Fruit fly (Drosophila melanogaster) Kc167 (cell line): ENCODE measurements around the gene FucTB.

Source experiments
- Myc ChIP-seq: fragments of >200 bp; optimal IDR thresholded peaks from 2 replicates; lab custom pipeline; 2017; ENCODE audit warnings: missing external identifiers
- Sin3A ChIP-seq: fragments of >200 bp; optimal IDR thresholded peaks from 2 replicates; lab custom pipeline; 2018; ENCODE audit warnings: missing external identifiers
- h ChIP-seq: fragments of >200 bp; optimal IDR thresholded peaks from 3 replicates; lab custom pipeline; 2018; ENCODE audit warnings: missing external identifiers
- insv ChIP-seq: fragments of >200 bp; optimal IDR thresholded peaks from 3 replicates; lab custom pipeline; 2018; ENCODE audit warnings: missing external identifiers
- psq ChIP-seq: fragments of >200 bp; optimal IDR thresholded peaks from 2 replicates; lab custom pipeline; 2017; ENCODE audit warnings: missing external identifiers
- ttk ChIP-seq: sonication (Bioruptor generic); optimal IDR thresholded peaks from 2 replicates; lab custom pipeline; 2017; ENCODE audit warnings: missing external identifiers

FucTB gene

DNA sequence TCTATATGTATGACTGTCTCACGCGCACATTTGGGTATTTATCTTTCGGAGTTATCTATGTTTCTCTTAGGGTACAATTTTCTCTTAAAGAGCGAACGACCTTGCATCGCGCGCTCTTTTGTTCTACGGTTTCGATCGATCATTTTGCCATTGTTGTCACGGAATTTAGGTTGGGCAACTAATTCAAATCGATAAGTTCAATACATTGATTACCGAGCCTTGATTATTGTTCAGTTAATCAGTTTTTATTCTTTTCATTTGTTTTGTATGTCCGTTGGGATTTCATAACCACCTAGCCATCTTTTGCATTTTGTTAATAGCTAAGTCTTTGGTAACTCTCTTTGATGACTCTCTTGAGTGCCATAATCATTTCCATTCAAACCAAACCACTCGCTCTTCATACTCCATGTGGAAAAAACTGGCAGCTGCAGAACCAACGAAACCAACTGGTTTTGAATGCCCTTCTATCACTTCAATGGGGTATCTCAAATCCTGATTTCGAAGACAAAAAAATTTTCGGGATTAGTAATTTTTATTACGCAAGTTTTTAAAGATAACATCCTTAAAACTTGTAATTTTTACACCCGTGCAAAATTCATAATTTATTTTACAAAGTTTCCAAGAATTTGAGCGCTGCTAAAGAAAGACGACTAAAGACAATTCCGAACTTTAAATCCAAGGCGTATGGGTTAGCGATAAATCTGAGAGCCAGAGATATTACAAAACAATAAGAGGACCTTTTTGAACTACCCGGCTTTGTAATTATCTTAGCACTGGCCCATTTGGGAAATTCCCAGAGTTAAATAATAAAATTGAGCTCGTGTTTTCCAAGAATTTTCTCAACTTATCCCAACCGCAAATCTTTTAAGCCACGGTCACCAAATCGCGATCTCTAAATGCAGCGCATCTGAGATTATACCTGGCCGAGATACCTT lies 17.7 kb upstream of the FucTB start:
- no peak for TF ChIP-seq ttk
- TF ChIP-seq insv (lab: Kevin White, UChicago): no peak
- no peak for TF ChIP-seq Sin3A (lab: Kevin White, UChicago)
- no peak for TF ChIP-seq Myc (lab: Kevin White, UChicago)
- TF ChIP-seq psq (lab: Kevin White, UChicago): no peak
- TF ChIP-seq h: no peak

DNA sequence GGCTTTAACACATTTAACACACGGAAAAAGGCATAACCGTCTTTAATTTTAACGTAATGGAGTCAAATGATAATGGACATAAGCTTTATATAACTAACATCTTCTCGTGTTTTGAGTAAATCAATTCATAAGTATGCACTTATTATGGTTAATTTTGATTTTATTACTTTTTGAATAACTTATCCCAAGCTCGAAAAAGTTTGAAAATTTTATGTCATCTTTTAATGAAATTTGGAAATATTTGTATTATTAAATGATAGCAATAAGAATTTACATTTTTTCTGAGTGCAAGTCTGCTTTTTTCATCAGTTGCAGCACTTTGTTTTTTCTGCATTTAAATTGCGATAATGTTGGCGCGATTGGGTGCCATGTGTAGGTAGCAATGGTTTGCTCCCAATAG lies 17.0 kb upstream of the FucTB start:
- TF ChIP-seq psq (lab: Kevin White, UChicago) (no peak), h (no peak), insv (lab: Kevin White, UChicago) (no peak), Sin3A (lab: Kevin White, UChicago) (no peak)

DNA sequence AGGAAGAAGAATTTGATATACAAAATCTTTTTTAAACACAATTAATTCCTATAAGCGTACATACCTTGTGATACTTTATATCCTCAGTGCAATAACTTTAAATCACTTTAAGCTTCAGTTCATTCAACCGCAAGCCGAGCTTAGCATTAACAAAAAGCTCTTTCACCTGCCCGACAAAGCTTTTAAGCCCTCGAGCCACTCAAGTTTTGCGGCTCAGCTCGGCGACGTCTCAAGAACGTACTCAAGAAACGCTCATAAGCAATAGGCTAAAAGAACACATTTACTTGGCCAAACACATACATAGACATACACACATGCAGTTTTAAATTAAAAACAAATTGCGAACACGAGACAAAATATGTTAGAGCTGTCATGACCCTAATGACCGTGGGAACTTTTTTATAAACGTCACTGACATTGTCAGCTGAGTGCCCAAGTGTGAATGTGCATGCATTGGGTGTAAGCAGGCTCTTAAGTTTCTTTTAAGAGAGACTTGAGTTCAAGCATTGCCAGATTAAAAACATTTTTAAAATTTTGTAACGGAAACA lies 15.6 kb upstream of the FucTB start:
- TF ChIP-seq Myc (lab: Kevin White, UChicago) (no peak), insv (lab: Kevin White, UChicago) (no peak), h (no peak), psq (lab: Kevin White, UChicago) (no peak), Sin3A (lab: Kevin White, UChicago) (no peak), ttk (no peak)

- TF ChIP-seq Sin3A (lab: Kevin White, UChicago) (no peak), insv (lab: Kevin White, UChicago) (no peak)
These were observed 14.9 kb upstream of the FucTB start for dm6 chr2L:9445753-9446152.

DNA sequence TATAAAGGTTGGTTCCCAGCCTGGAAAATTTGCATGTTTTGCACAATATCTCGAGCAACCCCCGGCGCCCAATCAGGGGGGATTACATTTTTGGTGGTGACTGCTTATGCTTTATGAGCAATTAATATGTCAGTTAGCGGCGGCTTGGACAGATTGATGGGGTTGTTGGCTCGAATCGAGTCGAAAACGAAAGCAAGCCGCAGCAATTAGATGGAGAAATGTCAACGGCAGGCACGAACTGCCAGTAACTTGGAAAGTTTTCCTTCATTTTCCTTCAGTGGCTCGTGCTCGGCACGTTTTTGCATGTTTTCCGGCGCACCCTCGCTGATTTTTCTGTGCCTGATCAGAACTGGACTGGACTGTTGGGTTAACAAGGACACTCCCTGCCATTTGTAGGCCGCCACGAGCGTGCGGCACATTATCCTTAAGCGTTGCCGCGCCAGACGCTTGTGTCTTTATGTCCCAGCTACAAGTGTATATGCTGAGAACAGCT lies 12.0 kb upstream of the FucTB start:
- TF ChIP-seq psq (lab: Kevin White, UChicago) (no peak), Myc (lab: Kevin White, UChicago) (no peak), ttk (no peak), h (no peak), insv (lab: Kevin White, UChicago) (no peak), Sin3A (lab: Kevin White, UChicago) (no peak)

dm6 chr2L:9440640-9441039 lies 9.8 kb upstream of the FucTB start, which contains the start of gene CG33723:
TSS of gene CG33723 (minus strand) at chr2L:9440740.
- no peak for TF ChIP-seq Myc (lab: Kevin White, UChicago)
- no peak for TF ChIP-seq ttk
- TF ChIP-seq h: no peak
- no peak for TF ChIP-seq Sin3A (lab: Kevin White, UChicago)
- TF ChIP-seq insv (lab: Kevin White, UChicago): no peak

dm6 chr2L:9438227-9438626 lies 7.4 kb upstream of the FucTB start:
- TF ChIP-seq insv (lab: Kevin White, UChicago) (no peak), Sin3A (lab: Kevin White, UChicago) (no peak), h (no peak), psq (lab: Kevin White, UChicago) (no peak), ttk (no peak), Myc (lab: Kevin White, UChicago) (no peak)

- TF ChIP-seq Myc (lab: Kevin White, UChicago) (no peak), h (no peak), Sin3A (lab: Kevin White, UChicago) (no peak), psq (lab: Kevin White, UChicago) (no peak), ttk (no peak), insv (lab: Kevin White, UChicago) (no peak)
These were observed 6.4 kb upstream of the FucTB start, which contains the start of gene numb for dm6 chr2L:9437216-9437715. TSS of gene numb (plus strand) at chr2L:9437469.

DNA sequence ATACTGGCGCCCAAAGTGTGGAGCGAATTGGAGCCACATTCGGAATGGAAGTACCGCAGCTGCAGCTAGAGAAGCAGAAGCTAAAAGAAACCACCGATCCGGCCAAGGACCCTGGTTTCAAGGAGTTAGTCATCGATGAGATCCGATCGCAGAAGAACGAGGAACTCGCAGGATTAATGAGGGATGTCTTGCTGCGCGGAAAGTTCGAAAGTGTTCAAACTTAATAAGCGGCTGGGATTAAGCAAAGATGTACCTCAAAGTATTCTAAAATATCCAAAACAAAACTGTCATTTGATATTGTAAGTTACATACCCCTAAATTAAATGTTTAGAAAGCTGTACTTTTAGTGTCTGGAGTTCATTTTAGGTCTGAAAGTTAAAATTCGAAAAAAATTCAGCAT lies 5.7 kb upstream of the FucTB start, which contains the start of gene RpS28-like:
TSS of gene RpS28-like (plus strand) at position 301 of the 400 bp plus-strand sequence.
- TF ChIP-seq Sin3A (lab: Kevin White, UChicago) (no peak), insv (lab: Kevin White, UChicago) (no peak), Myc (lab: Kevin White, UChicago) (no peak), psq (lab: Kevin White, UChicago) (no peak), h (no peak), ttk (no peak)

- TF ChIP-seq Myc (lab: Kevin White, UChicago): no peak
- TF ChIP-seq h: no peak
- no peak for TF ChIP-seq ttk
- TF ChIP-seq insv (lab: Kevin White, UChicago): no peak
- no peak for TF ChIP-seq Sin3A (lab: Kevin White, UChicago)
- no peak for TF ChIP-seq psq (lab: Kevin White, UChicago)
These were observed 4.2 kb upstream of the FucTB start, which contains the start of gene CG3769 for dm6 chr2L:9435099-9435498. TSS of gene CG3769 (plus strand) at chr2L:9435399.

DNA sequence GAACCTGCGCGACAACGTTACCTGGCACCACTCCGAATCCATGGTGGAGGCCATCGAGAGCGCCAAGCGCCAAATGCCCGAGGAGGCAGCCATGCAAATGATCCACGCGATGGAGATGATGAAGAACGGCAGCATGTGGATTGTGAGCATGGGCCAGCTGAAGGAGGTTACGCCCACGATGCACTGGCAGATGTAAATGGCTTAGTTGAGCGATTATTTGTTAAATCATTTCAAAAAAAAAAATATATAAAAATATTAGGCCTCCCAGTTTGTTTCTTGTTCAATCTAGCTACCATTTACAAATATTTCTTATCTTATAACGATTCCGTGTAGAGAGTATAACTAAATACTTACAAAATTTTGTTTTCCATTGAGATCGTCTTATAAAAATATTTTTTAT lies 3.3 kb downstream of the FucTB start, which contains the start of gene CG42847:
TSS of gene CG42847 (plus strand) at position 301 of the 400 bp plus-strand sequence.
- TF ChIP-seq h: no peak
- TF ChIP-seq ttk: no peak
- TF ChIP-seq Myc (lab: Kevin White, UChicago): no peak
- no peak for TF ChIP-seq psq (lab: Kevin White, UChicago)
- no peak for TF ChIP-seq Sin3A (lab: Kevin White, UChicago)
- TF ChIP-seq insv (lab: Kevin White, UChicago): no peak

DNA sequence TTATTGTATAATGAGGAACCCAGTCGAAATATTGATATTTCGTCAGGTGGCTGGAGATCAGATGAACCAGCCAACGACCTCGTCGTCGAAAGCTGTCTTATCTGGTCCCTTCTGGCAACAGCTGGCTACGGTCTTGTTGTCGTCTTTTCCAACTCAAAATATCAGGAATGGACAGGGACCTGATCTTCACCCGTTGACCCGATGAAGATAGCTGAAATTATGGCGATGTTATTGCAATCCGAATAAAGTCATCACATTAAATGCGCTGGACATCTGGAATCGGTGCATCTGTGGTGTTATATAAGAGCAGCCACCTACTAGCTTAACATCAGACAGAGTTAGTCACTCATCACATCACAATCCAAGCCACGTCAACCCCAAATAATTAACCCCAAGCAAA lies 4.3 kb downstream of the FucTB start, which contains the start of gene Fbp2:
TSS of gene Fbp2 (plus strand) at position 251 of the 400 bp plus-strand sequence.
- TF ChIP-seq psq (lab: Kevin White, UChicago) (no peak), insv (lab: Kevin White, UChicago) (no peak), Sin3A (lab: Kevin White, UChicago) (no peak), h (no peak), ttk (no peak), Myc (lab: Kevin White, UChicago) (no peak)
